Worm (Caenorhabditis elegans) whole organism, late embryonic: ENCODE data around the gene F54E4.3.

Source experiments
- fkh-10 ChIP-seq: fragments of 150-350 bp; optimal IDR thresholded peaks from 2 replicates; lab custom pipeline; 2014; ENCODE audit warnings: missing biosample characterization, missing genetic modification reagents, missing genetic modification characterization
- hlh-6 ChIP-seq: sonication (generic microtip); optimal IDR thresholded peaks from 2 replicates; lab custom pipeline; 2016; ENCODE audit warnings: missing genotype, missing genetic modification characterization, missing compliant biosample characterization
- nhr-11 ChIP-seq: fragments of 150-350 bp; optimal IDR thresholded peaks from 2 replicates; lab custom pipeline; 2014; ENCODE audit warnings: missing biosample characterization, missing genetic modification characterization
- unc-86 ChIP-seq: sonication (generic microtip); optimal IDR thresholded peaks from 2 replicates; lab custom pipeline; 2016; ENCODE audit warnings: missing genetic modification characterization, missing compliant biosample characterization

ce11 chrX:14589051-14589736, 47.0 kb downstream of the F54E4.3 start, which contains the start of the genes C44H4.4 and tap-1:
- TF ChIP-seq hlh-6 (tag; lab: Kevin White, UChicago) (no peak), nhr-11 (tag; lab: Kevin White, UChicago) (no peak), unc-86 (no peak), fkh-10 (GFP tag; lab: Kevin White, UChicago) (no peak)
